Worm (Caenorhabditis elegans) whole organism, L2 larva: ENCODE results near the gene dlc-1.

ENCODE experiments used
- C34F6.9 ChIP-seq: fragments of 150-350 bp; optimal IDR thresholded peaks from 2 replicates; lab custom pipeline; 2014; ENCODE audit warnings: missing biosample characterization, missing genetic modification characterization
- F13H6.1 ChIP-seq: sonication (generic microtip); optimal IDR thresholded peaks from 2 replicates; lab custom pipeline; 2016; ENCODE audit warnings: missing genetic modification characterization, missing compliant biosample characterization
- R02D3.7 ChIP-seq: fragments of 150-350 bp; optimal IDR thresholded peaks from 2 replicates; lab custom pipeline; 2014; ENCODE audit warnings: missing biosample characterization, missing genetic modification characterization
- Y55F3AM.14 ChIP-seq: fragments of 200-800 bp; sonication (Bioruptor generic); optimal IDR thresholded peaks from 2 replicates; lab custom pipeline; 2018; ENCODE audit warnings: mild to moderate bottlenecking, missing genetic modification characterization, missing compliant biosample characterization
- ZK546.5 ChIP-seq: sonication (generic microtip); optimal IDR thresholded peaks from 2 replicates; lab custom pipeline; 2017; ENCODE audit warnings: missing biosample characterization, missing genetic modification characterization
- alr-1 ChIP-seq: fragments of 150-350 bp; optimal IDR thresholded peaks from 2 replicates; lab custom pipeline; 2014; ENCODE audit warnings: missing biosample characterization, missing genetic modification characterization
- aly-2 ChIP-seq: fragments of 150-350 bp; optimal IDR thresholded peaks from 2 replicates; lab custom pipeline; 2014; ENCODE audit warnings: missing biosample characterization, missing genetic modification characterization
- ama-1 ChIP-seq: fragments of 150-350 bp; optimal IDR thresholded peaks from 2 replicates; lab custom pipeline; 2018; ENCODE audit warnings: inconsistent platforms
- blmp-1 ChIP-seq: sonication (generic microtip); optimal IDR thresholded peaks from 2 replicates; lab custom pipeline; 2017; ENCODE audit warnings: missing genetic modification characterization, mild to moderate bottlenecking, missing compliant biosample characterization, antibody characterized with exemption, moderate library complexity; ENCODE audit not compliant: insufficient read depth
- ceh-16 ChIP-seq: fragments of 150-350 bp; optimal IDR thresholded peaks from 2 replicates; lab custom pipeline; 2014; ENCODE audit warnings: missing biosample characterization, missing genetic modification characterization
- ceh-82 ChIP-seq: fragments of 150-350 bp; optimal IDR thresholded peaks from 2 replicates; lab custom pipeline; 2014; ENCODE audit warnings: missing biosample characterization, missing genetic modification characterization
- crh-2 ChIP-seq: sonication (generic microtip); optimal IDR thresholded peaks from 2 replicates; lab custom pipeline; 2017; ENCODE audit warnings: missing biosample characterization, missing genetic modification characterization
- dmd-4 ChIP-seq: sonication (generic microtip); optimal IDR thresholded peaks from 2 replicates; lab custom pipeline; 2017; ENCODE audit warnings: missing biosample characterization, missing genetic modification characterization
- egl-27 ChIP-seq: sonication (generic microtip); optimal IDR thresholded peaks from 3 replicates; lab custom pipeline; 2017; ENCODE audit warnings: missing biosample characterization, missing genetic modification reagents, missing genetic modification characterization
- elt-1 ChIP-seq: fragments of 150-350 bp; optimal IDR thresholded peaks from 2 replicates; lab custom pipeline; 2014; ENCODE audit warnings: missing biosample characterization, missing genetic modification characterization
- elt-3 ChIP-seq: sonication (generic microtip); optimal IDR thresholded peaks from 2 replicates; lab custom pipeline; 2017; ENCODE audit warnings: missing biosample characterization, missing genetic modification characterization
- fos-1 ChIP-seq: fragments of 150-350 bp; optimal IDR thresholded peaks from 2 replicates; lab custom pipeline; 2014; ENCODE audit warnings: missing biosample characterization, missing genetic modification characterization
- gmeb-1 ChIP-seq: fragments of 150-350 bp; optimal IDR thresholded peaks from 2 replicates; lab custom pipeline; 2014; ENCODE audit warnings: missing biosample characterization, missing genetic modification characterization
- lin-11 ChIP-seq: fragments of 150-350 bp; sonication (generic microtip); optimal IDR thresholded peaks from 2 replicates; lab custom pipeline; 2014; ENCODE audit warnings: missing biosample characterization, missing genetic modification characterization, inconsistent platforms, mixed read lengths
- lin-13 ChIP-seq: fragments of 150-350 bp; optimal IDR thresholded peaks from 2 replicates; lab custom pipeline; 2014; ENCODE audit warnings: missing biosample characterization, missing genetic modification reagents, missing genetic modification characterization
- lin-39 ChIP-seq: fragments of 150-350 bp; optimal IDR thresholded peaks from 2 replicates; lab custom pipeline; 2014; ENCODE audit warnings: missing biosample characterization, missing genetic modification reagents, missing genetic modification characterization
- lsy-2 ChIP-seq, 2 experiments: fragments of 150-350 bp in 1 of 2; sonication (generic microtip) in 1 of 2; optimal IDR thresholded peaks; 2 replicates each; lab custom pipeline; 2014 to 2017; ENCODE audit warnings: missing biosample characterization in 2 of 2, missing genetic modification characterization in 2 of 2
- mab-5 ChIP-seq: fragments of 150-350 bp; optimal IDR thresholded peaks from 2 replicates; lab custom pipeline; 2014; ENCODE audit warnings: missing biosample characterization, missing genetic modification characterization
- mbf-1 ChIP-seq: sonication (generic microtip); optimal IDR thresholded peaks from 2 replicates; lab custom pipeline; 2017; ENCODE audit warnings: missing biosample characterization, missing genetic modification characterization
- mdl-1 ChIP-seq, 2 experiments: fragments of 150-350 bp in 1 of 2; sonication (generic microtip) in 1 of 2; optimal IDR thresholded peaks; 2 replicates each; lab custom pipeline; 2017; ENCODE audit warnings: missing biosample characterization in 2 of 2, missing genetic modification characterization in 2 of 2
- nhr-10 ChIP-seq: sonication (generic microtip); optimal IDR thresholded peaks from 2 replicates; lab custom pipeline; 2017; ENCODE audit warnings: missing biosample characterization, missing genetic modification characterization
- nhr-11 ChIP-seq: fragments of 150-350 bp; optimal IDR thresholded peaks from 2 replicates; lab custom pipeline; 2014; ENCODE audit warnings: missing biosample characterization, missing genetic modification characterization
- nhr-12 ChIP-seq: fragments of 150-350 bp; optimal IDR thresholded peaks from 2 replicates; lab custom pipeline; 2014; ENCODE audit warnings: missing biosample characterization, missing genetic modification characterization
- nhr-129 ChIP-seq: fragments of 150-350 bp; optimal IDR thresholded peaks from 2 replicates; lab custom pipeline; 2014; ENCODE audit warnings: missing biosample characterization, missing genetic modification characterization
- nhr-21 ChIP-seq: fragments of 150-350 bp; optimal IDR thresholded peaks from 2 replicates; lab custom pipeline; 2014; ENCODE audit warnings: missing biosample characterization, missing genetic modification characterization
- nhr-23 ChIP-seq: fragments of 150-350 bp; optimal IDR thresholded peaks from 2 replicates; lab custom pipeline; 2014; ENCODE audit warnings: missing biosample characterization, missing genetic modification reagents, missing genetic modification characterization
- nhr-237 ChIP-seq: fragments of 150-350 bp; optimal IDR thresholded peaks from 2 replicates; lab custom pipeline; 2014; ENCODE audit warnings: missing biosample characterization, missing genetic modification characterization
- nhr-25 ChIP-seq: fragments of 150-350 bp; sonication (generic microtip); optimal IDR thresholded peaks from 3 replicates; lab custom pipeline; 2014; ENCODE audit warnings: missing biosample characterization, missing genetic modification characterization
- nhr-6 ChIP-seq: fragments of 150-350 bp; optimal IDR thresholded peaks from 2 replicates; lab custom pipeline; 2014; ENCODE audit warnings: missing biosample characterization, missing genetic modification characterization
- nhr-77 ChIP-seq: fragments of 150-350 bp; optimal IDR thresholded peaks from 2 replicates; lab custom pipeline; 2014; ENCODE audit warnings: missing biosample characterization, missing genetic modification characterization
- peb-1 ChIP-seq: fragments of 150-350 bp; optimal IDR thresholded peaks from 2 replicates; lab custom pipeline; 2014; ENCODE audit warnings: missing biosample characterization, missing genetic modification characterization
- sem-4 ChIP-seq: fragments of 150-350 bp; optimal IDR thresholded peaks from 2 replicates; lab custom pipeline; 2014; ENCODE audit warnings: missing biosample characterization, missing genetic modification reagents, missing genetic modification characterization
- skn-1 ChIP-seq: sonication (generic microtip); optimal IDR thresholded peaks from 2 replicates; lab custom pipeline; 2017; ENCODE audit warnings: missing biosample characterization, missing genetic modification characterization
- sma-3 ChIP-seq: sonication (generic microtip); optimal IDR thresholded peaks from 2 replicates; lab custom pipeline; 2016; ENCODE audit warnings: missing genetic modification reagents, missing genetic modification characterization, missing compliant biosample characterization
- sma-9 ChIP-seq, 2 experiments: fragments of 150-350 bp in 1 of 2; sonication (generic microtip) in 1 of 2; optimal IDR thresholded peaks; 2 replicates each; lab custom pipeline; 2014 to 2016; ENCODE audit warnings: missing genetic modification characterization in 2 of 2, mild to moderate bottlenecking in 1 of 2, missing biosample characterization in 1 of 2, missing compliant biosample characterization in 1 of 2, missing genetic modification reagents in 1 of 2, moderate library complexity in 1 of 2
- snpc-4 ChIP-seq: fragments of 150-350 bp; optimal IDR thresholded peaks from 2 replicates; lab custom pipeline; 2014; ENCODE audit warnings: missing biosample characterization, missing genetic modification characterization
- unc-39 ChIP-seq: fragments of 150-350 bp; optimal IDR thresholded peaks from 2 replicates; lab custom pipeline; 2014; ENCODE audit warnings: missing biosample characterization, missing genetic modification characterization
- unc-55 ChIP-seq: fragments of 150-350 bp; sonication (generic microtip); optimal IDR thresholded peaks from 3 replicates; lab custom pipeline; 2014; ENCODE audit warnings: missing biosample characterization, missing genetic modification reagents, missing genetic modification characterization
- unc-62 ChIP-seq: fragments of 150-350 bp; optimal IDR thresholded peaks from 2 replicates; lab custom pipeline; 2014; ENCODE audit warnings: missing biosample characterization, missing genetic modification reagents, missing genetic modification characterization
- zag-1 ChIP-seq: fragments of 150-350 bp; optimal IDR thresholded peaks from 2 replicates; lab custom pipeline; 2014; ENCODE audit warnings: missing biosample characterization, missing genetic modification characterization
- ztf-1 ChIP-seq: fragments of 200-800 bp; sonication (Bioruptor generic); conservative IDR thresholded peaks from 2 replicates; pipeline ENCODE4 v1.3.6; 2022; ENCODE audit warnings: missing genetic modification characterization, missing compliant biosample characterization
- ztf-11 ChIP-seq: sonication (generic microtip); optimal IDR thresholded peaks from 2 replicates; lab custom pipeline; 2017; ENCODE audit warnings: missing biosample characterization, missing genetic modification characterization
- ztf-4 ChIP-seq: fragments of 150-350 bp; optimal IDR thresholded peaks from 2 replicates; lab custom pipeline; 2014; ENCODE audit warnings: missing biosample characterization, missing genetic modification characterization

Gene dlc-1

ce11 chrIII:6453665-6454064 lies 9.9 kb downstream of the dlc-1 start:
- peak; percentile 20 to 55 for TF ChIP-seq mdl-1 (tag; optimal IDR thresholded peaks at IDR 0.05; lab: Kevin White, UChicago)
- TF ChIP-seq unc-62 (GFP tag; lab: Kevin White, UChicago): no peak
- peak; percentile 37 for TF ChIP-seq Y55F3AM.14 (GFP tag; lab: Kevin White, UChicago)
- TF ChIP-seq mbf-1 (tag; lab: Kevin White, UChicago): no peak
- peak; percentile 80 for TF ChIP-seq sma-3 (GFP tag; lab: Kevin White, UChicago)
- peak; percentile 4 for TF ChIP-seq ceh-16 (tag; lab: Kevin White, UChicago)
- TF ChIP-seq nhr-23: no peak
- TF ChIP-seq lin-13 (GFP tag; lab: Kevin White, UChicago): peak; percentile 88
- peak; percentile 69 for TF ChIP-seq skn-1
- TF ChIP-seq nhr-11: no peak
- peak; percentile 83 for TF ChIP-seq ztf-4 (tag; lab: Kevin White, UChicago)
- TF ChIP-seq zag-1: peak; percentile 66
- TF ChIP-seq fos-1 (tag; lab: Kevin White, UChicago): peak; percentile 86
- TF ChIP-seq aly-2 (tag; lab: Kevin White, UChicago): peak; percentile 17
- TF ChIP-seq ama-1: no peak
- TF ChIP-seq sem-4 (tag; lab: Kevin White, UChicago): peak; percentile 90
- TF ChIP-seq ZK546.5 (tag; lab: Kevin White, UChicago): no peak
- no peak for TF ChIP-seq alr-1 (tag; lab: Kevin White, UChicago)
- peak; percentile 82 for TF ChIP-seq crh-2
- peak; percentile 94 for TF ChIP-seq nhr-129 (tag; lab: Kevin White, UChicago)
- TF ChIP-seq lsy-2 (tag; optimal IDR thresholded peaks at IDR 0.05; lab: Kevin White, UChicago): peak; percentile 48 to 93
- no peak for TF ChIP-seq peb-1
- peak; percentile 62 for TF ChIP-seq nhr-21 (tag; lab: Kevin White, UChicago)
- no peak for TF ChIP-seq lin-39 (tag; lab: Kevin White, UChicago)
- TF ChIP-seq elt-1: no peak
- TF ChIP-seq nhr-25 (tag; lab: Kevin White, UChicago): peak; percentile 78
- TF ChIP-seq snpc-4: peak; percentile 41
- TF ChIP-seq nhr-77 (tag; lab: Kevin White, UChicago): no peak
- TF ChIP-seq unc-39: no peak
- TF ChIP-seq lin-11 (tag; lab: Kevin White, UChicago): peak; percentile 67
- peak; percentile 89 for TF ChIP-seq blmp-1 (tag; lab: Kevin White, UChicago)
- TF ChIP-seq nhr-10 (tag; lab: Kevin White, UChicago): no peak
- peak; percentile 85 for TF ChIP-seq C34F6.9
- peak; percentile 65 for TF ChIP-seq egl-27 (tag; lab: Kevin White, UChicago)
- no peak for TF ChIP-seq dmd-4 (tag; lab: Kevin White, UChicago)
- no peak for TF ChIP-seq nhr-12
- TF ChIP-seq R02D3.7 (tag; lab: Kevin White, UChicago): no peak
- peak; percentile 71 for TF ChIP-seq nhr-6
- no peak for TF ChIP-seq ztf-1 (GFP tag; lab: Robert Waterston, UW)
- TF ChIP-seq gmeb-1 (tag; lab: Kevin White, UChicago): peak; percentile 77
- TF ChIP-seq elt-3 (tag; lab: Kevin White, UChicago): no peak
- TF ChIP-seq nhr-237: no peak
- TF ChIP-seq F13H6.1 (tag; lab: Kevin White, UChicago): peak; percentile 84
- TF ChIP-seq sma-9 (GFP tag; optimal IDR thresholded peaks at IDR 0.05; lab: Kevin White, UChicago): peak; percentile 83
- no peak for TF ChIP-seq sma-9 (tag; optimal IDR thresholded peaks at IDR 0.05; lab: Kevin White, UChicago)
- peak; percentile 95 for TF ChIP-seq unc-55 (GFP tag; lab: Kevin White, UChicago)
- TF ChIP-seq ztf-11 (tag; lab: Kevin White, UChicago): no peak
- TF ChIP-seq ceh-82 (tag; lab: Kevin White, UChicago): no peak
- TF ChIP-seq mab-5 (tag; lab: Kevin White, UChicago): peak; percentile 33
